Worm (Caenorhabditis elegans) whole organism, mixed stage, embryonic: Measurements from ENCODE around the gene srh-95.

Experiments used
- M03D4.4 ChIP-seq: sonication (generic microtip); optimal IDR thresholded peaks from 2 replicates; lab custom pipeline; 2017; ENCODE audit warnings: mild to moderate bottlenecking, missing genetic modification characterization, missing compliant biosample characterization
- bed-3 ChIP-seq: fragments of 200-800 bp; sonication (Bioruptor generic); optimal IDR thresholded peaks from 3 replicates; lab custom pipeline; 2018; ENCODE audit warnings: mild to moderate bottlenecking, missing genetic modification characterization, moderate library complexity, missing compliant biosample characterization
- ceh-39 ChIP-seq: fragments of 150-350 bp; optimal IDR thresholded peaks from 2 replicates; lab custom pipeline; 2014; ENCODE audit warnings: missing biosample characterization, missing genetic modification characterization
- ceh-43 ChIP-seq: fragments of 200-800 bp; sonication (Bioruptor generic); optimal IDR thresholded peaks from 2 replicates; lab custom pipeline; 2018; ENCODE audit warnings: mild to moderate bottlenecking, missing genetic modification characterization, moderate library complexity, missing compliant biosample characterization
- ceh-83 ChIP-seq: fragments of 200-800 bp; sonication (Bioruptor generic); optimal IDR thresholded peaks from 2 replicates; lab custom pipeline; 2018; ENCODE audit warnings: mild to moderate bottlenecking, missing genetic modification characterization, missing compliant biosample characterization
- ces-1 ChIP-seq: fragments of 150-350 bp; optimal IDR thresholded peaks from 2 replicates; lab custom pipeline; 2014; ENCODE audit warnings: missing biosample characterization, missing genetic modification reagents, missing genetic modification characterization
- drap-1 ChIP-seq: fragments of 200-800 bp; sonication (Bioruptor generic); optimal IDR thresholded peaks from 3 replicates; lab custom pipeline; 2018; ENCODE audit warnings: mild to moderate bottlenecking, missing genetic modification characterization, missing compliant biosample characterization
- elt-1 ChIP-seq: sonication (generic microtip); optimal IDR thresholded peaks from 2 replicates; lab custom pipeline; 2017; ENCODE audit warnings: missing genetic modification characterization, mild to moderate bottlenecking, missing compliant biosample characterization, antibody characterized with exemption, moderate library complexity, borderline replicate concordance; ENCODE audit not compliant: insufficient read depth
- elt-3 ChIP-seq: fragments of 150-350 bp; optimal IDR thresholded peaks from 2 replicates; lab custom pipeline; 2014; ENCODE audit warnings: missing biosample characterization, missing genetic modification characterization
- ham-2 ChIP-seq: fragments of 200-800 bp; sonication (Bioruptor generic); optimal IDR thresholded peaks from 2 replicates; lab custom pipeline; 2018; ENCODE audit warnings: mild to moderate bottlenecking, missing genetic modification characterization, missing compliant biosample characterization
- hlh-1 ChIP-seq: fragments of 150-350 bp; optimal IDR thresholded peaks from 2 replicates; lab custom pipeline; 2014; ENCODE audit warnings: missing biosample characterization, missing genetic modification reagents, missing genetic modification characterization
- lin-13 ChIP-seq: fragments of 150-350 bp; optimal IDR thresholded peaks from 2 replicates; lab custom pipeline; 2014; ENCODE audit warnings: missing biosample characterization, missing genetic modification characterization
- lin-32 ChIP-seq: fragments of 200-800 bp; sonication (Bioruptor generic); optimal IDR thresholded peaks from 2 replicates; lab custom pipeline; 2018; ENCODE audit warnings: mild to moderate bottlenecking, missing genetic modification characterization, missing compliant biosample characterization
- mab-5 ChIP-seq: fragments of 150-350 bp; optimal IDR thresholded peaks from 2 replicates; lab custom pipeline; 2014; ENCODE audit warnings: missing biosample characterization, missing genetic modification characterization
- mep-1 ChIP-seq: fragments of 150-350 bp; optimal IDR thresholded peaks from 2 replicates; lab custom pipeline; 2017; ENCODE audit warnings: missing biosample characterization, missing genetic modification reagents, missing genetic modification characterization, inconsistent platforms
- mls-2 ChIP-seq: sonication (generic microtip); optimal IDR thresholded peaks from 2 replicates; lab custom pipeline; 2016; ENCODE audit warnings: mild to moderate bottlenecking, missing genetic modification characterization, moderate library complexity, missing compliant biosample characterization
- nhr-12 ChIP-seq: fragments of 150-350 bp; optimal IDR thresholded peaks from 2 replicates; lab custom pipeline; 2014; ENCODE audit warnings: missing biosample characterization, missing genetic modification characterization
- nhr-2 ChIP-seq: fragments of 150-350 bp; optimal IDR thresholded peaks from 2 replicates; lab custom pipeline; 2014; ENCODE audit warnings: missing biosample characterization, missing genetic modification characterization
- nhr-237 ChIP-seq: fragments of 150-350 bp; optimal IDR thresholded peaks from 2 replicates; lab custom pipeline; 2014; ENCODE audit warnings: missing biosample characterization, missing genetic modification characterization
- nhr-28 ChIP-seq: fragments of 150-350 bp; optimal IDR thresholded peaks from 2 replicates; lab custom pipeline; 2014; ENCODE audit warnings: missing biosample characterization, missing genetic modification characterization
- nhr-76 ChIP-seq: sonication (generic microtip); optimal IDR thresholded peaks from 2 replicates; lab custom pipeline; 2017; ENCODE audit warnings: missing biosample characterization, missing genetic modification characterization
- sem-2 ChIP-seq: fragments of 200-800 bp; sonication (Bioruptor generic); optimal IDR thresholded peaks from 2 replicates; lab custom pipeline; 2018; ENCODE audit warnings: mild to moderate bottlenecking, missing genetic modification characterization, missing compliant biosample characterization
- snpc-4 ChIP-seq: fragments of 150-350 bp; optimal IDR thresholded peaks from 2 replicates; lab custom pipeline; 2014; ENCODE audit warnings: missing biosample characterization, missing genetic modification characterization
- sptf-1 ChIP-seq: sonication (generic microtip); optimal IDR thresholded peaks from 2 replicates; lab custom pipeline; 2017; ENCODE audit warnings: mild to moderate bottlenecking, missing genetic modification characterization, moderate library complexity, missing compliant biosample characterization
- tbx-8 ChIP-seq: fragments of 200-800 bp; sonication (Bioruptor generic); optimal IDR thresholded peaks from 2 replicates; lab custom pipeline; 2018; ENCODE audit warnings: mild to moderate bottlenecking, missing genetic modification characterization, moderate library complexity, missing compliant biosample characterization
- unc-39 ChIP-seq: fragments of 150-350 bp; optimal IDR thresholded peaks from 2 replicates; lab custom pipeline; 2014; ENCODE audit warnings: missing biosample characterization, missing genetic modification characterization
- unc-62 ChIP-seq: fragments of 150-350 bp; optimal IDR thresholded peaks from 2 replicates; lab custom pipeline; 2014; ENCODE audit warnings: missing biosample characterization, missing genetic modification reagents, missing genetic modification characterization
- zip-8 ChIP-seq: fragments of 150-350 bp; optimal IDR thresholded peaks from 2 replicates; lab custom pipeline; 2014; ENCODE audit warnings: missing biosample characterization, missing genetic modification characterization

srh-95 gene

ce11 chrV:16226581-16226980, 20.1 kb upstream of the srh-95 start, which contains the start of gene F11A5.13:
Gene F11A5.13, minus strand, starts transcription at chrV:16226681.
- TF ChIP-seq tbx-8 (GFP tag; lab: Kevin White, UChicago) (no peak), unc-62 (GFP tag; lab: Kevin White, UChicago) (no peak), sptf-1 (tag; lab: Kevin White, UChicago) (no peak), unc-39 (tag; lab: Kevin White, UChicago) (no peak), bed-3 (GFP tag; lab: Kevin White, UChicago) (no peak), ceh-43 (GFP tag; lab: Kevin White, UChicago) (no peak), sem-2 (GFP tag; lab: Kevin White, UChicago) (no peak), M03D4.4 (tag; lab: Kevin White, UChicago) (no peak), elt-1 (tag; lab: Kevin White, UChicago) (no peak), ham-2 (GFP tag; lab: Kevin White, UChicago) (no peak), mls-2 (no peak), ceh-83 (GFP tag; lab: Kevin White, UChicago) (no peak), ces-1 (no peak)
- TF ChIP-seq, all 35 proteins: peak for 0

ce11 chrV:16229439-16229838, 17.2 kb upstream of the srh-95 start:
- no peak for TF ChIP-seq sem-2 (GFP tag; lab: Kevin White, UChicago)
- TF ChIP-seq elt-3 = no peak
- peak; percentile 69 for TF ChIP-seq zip-8 (tag; lab: Kevin White, UChicago)
- TF ChIP-seq lin-13 (tag; lab: Kevin White, UChicago) = no peak
- TF ChIP-seq nhr-28 = no peak
- no peak for TF ChIP-seq bed-3 (GFP tag; lab: Kevin White, UChicago)
- no peak for TF ChIP-seq ceh-39 (tag; lab: Kevin White, UChicago)

ce11 chrV:16229896-16230295, 16.8 kb upstream of the srh-95 start, which contains the start of the genes F21H7.2 and F21H7.12:
Gene F21H7.2, minus strand, starts transcription at chrV:16229996.
Gene F21H7.12, plus strand, starts transcription at chrV:16230165.
- TF ChIP-seq lin-13 (tag; lab: Kevin White, UChicago) (no peak), tbx-8 (GFP tag; lab: Kevin White, UChicago) (no peak)

DNA sequence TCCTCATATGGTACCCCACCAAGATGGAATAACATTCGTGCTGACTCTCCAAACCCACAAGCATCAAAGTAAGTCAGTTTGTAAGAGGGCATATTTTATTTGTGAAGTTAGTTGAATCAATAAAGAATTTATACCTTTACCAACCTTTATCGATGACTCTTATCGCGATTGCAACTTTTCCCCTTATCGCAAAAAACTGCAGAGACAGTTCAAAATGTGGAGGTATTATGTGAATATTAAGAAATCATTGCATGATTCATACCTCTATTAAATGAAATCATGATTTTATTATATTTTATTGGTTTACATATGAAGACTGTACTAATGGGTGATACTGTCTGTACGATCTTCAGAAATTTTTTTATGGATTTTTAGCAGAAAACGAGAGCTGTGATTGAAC, 14.5 kb upstream of the srh-95 start, which contains the start of gene gst-22:
gst-22 (minus strand) TSS at position 103 of the 400 bp plus-strand sequence.
- no peak for TF ChIP-seq nhr-237 (tag; lab: Kevin White, UChicago)
- TF ChIP-seq lin-32 (GFP tag; lab: Kevin White, UChicago) = no peak
- no peak for TF ChIP-seq M03D4.4 (tag; lab: Kevin White, UChicago)
- no peak for TF ChIP-seq ceh-83 (GFP tag; lab: Kevin White, UChicago)
- no peak for TF ChIP-seq ham-2 (GFP tag; lab: Kevin White, UChicago)
- TF ChIP-seq mab-5 (tag; lab: Kevin White, UChicago) = no peak

- TF ChIP-seq drap-1 (no peak), bed-3 (GFP tag; lab: Kevin White, UChicago) (no peak)
These were observed 13.1 kb upstream of the srh-95 start, which contains the start of gene clec-233 for ce11 chrV:16233624-16234023. Gene clec-233, plus strand, starts transcription at chrV:16233924.

ce11 chrV:16235135-16235534, 11.5 kb upstream of the srh-95 start, which contains the start of gene F21H7.3:
Gene F21H7.3, minus strand, starts transcription at chrV:16235235.
- TF ChIP-seq unc-62 (GFP tag; lab: Kevin White, UChicago) (no peak), M03D4.4 (tag; lab: Kevin White, UChicago) (no peak), mab-5 (tag; lab: Kevin White, UChicago) (no peak), ceh-43 (GFP tag; lab: Kevin White, UChicago) (no peak), hlh-1 (tag; lab: Kevin White, UChicago) (no peak), ces-1 (no peak), snpc-4 (tag; lab: Kevin White, UChicago) (no peak), nhr-12 (tag; lab: Kevin White, UChicago) (no peak)

DNA sequence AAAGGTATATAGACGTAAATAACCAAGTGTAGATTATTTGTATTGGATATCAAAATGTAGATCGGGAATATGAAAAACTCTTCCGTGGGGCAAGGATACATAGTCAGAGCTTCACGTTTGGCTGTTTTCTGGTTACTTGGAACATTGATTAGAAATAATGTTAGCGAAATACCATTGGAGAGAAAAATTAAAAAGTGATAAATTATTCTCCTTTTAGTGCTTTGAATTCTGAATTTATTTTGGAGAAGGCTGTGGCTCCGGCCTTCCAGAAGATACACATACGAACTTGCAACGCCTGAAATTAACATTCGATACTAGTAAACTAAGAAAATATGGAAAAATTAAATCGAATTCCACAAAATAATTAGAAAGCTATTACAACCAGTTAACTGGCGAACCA, 11.0 kb upstream of the srh-95 start, which contains the start of gene srh-98:
srh-98 (minus strand) TSS at position 101 of the 400 bp plus-strand sequence.
- TF ChIP-seq elt-3 = no peak
- TF ChIP-seq mab-5 (tag; lab: Kevin White, UChicago) = no peak
- no peak for TF ChIP-seq snpc-4 (tag; lab: Kevin White, UChicago)
- TF ChIP-seq nhr-12 (tag; lab: Kevin White, UChicago) = no peak
- no peak for TF ChIP-seq nhr-28
- no peak for TF ChIP-seq sem-2 (GFP tag; lab: Kevin White, UChicago)
- no peak for TF ChIP-seq nhr-76
- no peak for TF ChIP-seq nhr-2 (tag; lab: Kevin White, UChicago)
- TF ChIP-seq lin-13 (tag; lab: Kevin White, UChicago) = no peak
- TF ChIP-seq mep-1 = no peak
- no peak for TF ChIP-seq ceh-43 (GFP tag; lab: Kevin White, UChicago)
- no peak for TF ChIP-seq lin-32 (GFP tag; lab: Kevin White, UChicago)
